Worm (Caenorhabditis elegans): ENCODE measurements around the gene fig-1.

fig-1 gene

ce11 chrV:11027740-11028139 is 46.7 kb upstream of the fig-1 start:
- TF ChIP-seq pha-4 (tag; optimal IDR thresholded peaks at IDR 0.05) = no peak
- no peak for TF ChIP-seq madf-8 (GFP tag; conservative IDR thresholded peaks at IDR 0.05)
- no peak for TF ChIP-seq tlf-1 (GFP tag; optimal IDR thresholded peaks at IDR 0.05)
- TF ChIP-seq hlh-26 (GFP tag; conservative IDR thresholded peaks at IDR 0.05) = no peak
- TF ChIP-seq Y95B8A.8 (GFP tag; IDR thresholded peaks at IDR 0.05) = no peak
- TF ChIP-seq ccch-3 (GFP tag; optimal IDR thresholded peaks at IDR 0.05) = no peak
- no peak for TF ChIP-seq attf-5 (GFP tag; optimal IDR thresholded peaks at IDR 0.05)
- no peak for TF ChIP-seq pbrm-1 (GFP tag; IDR thresholded peaks at IDR 0.05)
- TF ChIP-seq rcor-1 (GFP tag; IDR thresholded peaks at IDR 0.05) = no peak
- TF ChIP-seq hsf-1 (GFP tag; IDR thresholded peaks at IDR 0.05) = no peak
- TF ChIP-seq nhr-120 (GFP tag; IDR thresholded peaks at IDR 0.05) = no peak
- no peak for TF ChIP-seq ztf-28 (GFP tag; IDR thresholded peaks at IDR 0.05)
- TF ChIP-seq hmg-20 (GFP tag; IDR thresholded peaks at IDR 0.05) = no peak
- TF ChIP-seq snpc-3.4 (tag; optimal IDR thresholded peaks at IDR 0.05) = no peak
- no peak for TF ChIP-seq ztf-18 (tag; optimal IDR thresholded peaks at IDR 0.05)
- no peak for TF ChIP-seq rec-8 (tag; optimal IDR thresholded peaks at IDR 0.05)
- TF ChIP-seq lin-54 (GFP tag; optimal IDR thresholded peaks at IDR 0.05) = no peak
- TF ChIP-seq somi-1 (GFP tag; optimal IDR thresholded peaks at IDR 0.05) = no peak
- no peak for TF ChIP-seq xnd-1 (tag; optimal IDR thresholded peaks at IDR 0.05)

ce11 chrV:11022817-11023216 is 41.8 kb upstream of the fig-1 start, which contains the start of the genes C13G3.12 and hot-6:
Gene C13G3.12 (minus strand): TSS chrV:11022917.
Gene hot-6 (minus strand): TSS chrV:11022937.
- TF ChIP-seq F39B2.1 (GFP tag; IDR thresholded peaks at IDR 0.05) = no peak
- TF ChIP-seq bed-1 (GFP tag; IDR thresholded peaks at IDR 0.05) = no peak
- TF ChIP-seq chd-7 (tag; optimal IDR thresholded peaks at IDR 0.05) = no peak
- no peak for TF ChIP-seq tbp1 (GFP tag; optimal IDR thresholded peaks at IDR 0.05)
- TF ChIP-seq tbx-9 (tag; optimal IDR thresholded peaks at IDR 0.05; ENCODE audit: borderline replicate concordance) = no peak
- no peak for TF ChIP-seq nfya-1 (tag; optimal IDR thresholded peaks at IDR 0.05; ENCODE audit: borderline replicate concordance, insufficient read depth)
- TF ChIP-seq hmg-20 (GFP tag; IDR thresholded peaks at IDR 0.05) = no peak
- no peak for TF ChIP-seq nfya-2 (GFP tag; IDR thresholded peaks at IDR 0.05)
- no peak for TF ChIP-seq F23B12.7 (tag; optimal IDR thresholded peaks at IDR 0.05; ENCODE audit: insufficient read depth)
- TF ChIP-seq cebp-2 (GFP tag; IDR thresholded peaks at IDR 0.05) = no peak
- TF ChIP-seq mel-28 (tag; optimal IDR thresholded peaks at IDR 0.05; ENCODE audit: borderline replicate concordance) = no peak
- no peak for TF ChIP-seq F57A8.1 (GFP tag; optimal IDR thresholded peaks at IDR 0.05)
- no peak for TF ChIP-seq F49E8.2 (tag; optimal IDR thresholded peaks at IDR 0.05; ENCODE audit: insufficient read depth)
- TF ChIP-seq dpl-1 (GFP tag; optimal IDR thresholded peaks at IDR 0.05) = no peak
- TF ChIP-seq let-526 (GFP tag; IDR thresholded peaks at IDR 0.05) = no peak
- no peak for TF ChIP-seq aptf-2 (GFP tag; conservative IDR thresholded peaks at IDR 0.05)
- TF ChIP-seq F22D6.2 (tag; optimal IDR thresholded peaks at IDR 0.05) = no peak
- no peak for TF ChIP-seq ekl-4 (GFP tag; IDR thresholded peaks at IDR 0.05)
- TF ChIP-seq K12H6.12 (tag; optimal IDR thresholded peaks at IDR 0.05) = no peak
